Fruit fly (Drosophila melanogaster) whole organism, wandering third instar larva: ENCODE results near the gene Acat2.
A peak's percentile ranks its signal among the peaks of the same experiment; 100 is the strongest.

Experiments
- Abd-B ChIP-seq: fragments of >200 bp; optimal IDR thresholded peaks from 2 replicates; lab custom pipeline; 2017; ENCODE audit warnings: missing biosample characterization, missing genetic modification characterization
- CG32264 ChIP-seq: fragments of 200-800 bp; sonication (Bioruptor generic); optimal IDR thresholded peaks from 2 replicates; lab custom pipeline; 2016; ENCODE audit warnings: missing biosample characterization, missing genetic modification characterization
- CG9705 ChIP-seq: fragments of 200-800 bp; sonication (Bioruptor generic); optimal IDR thresholded peaks from 2 replicates; lab custom pipeline; 2018; ENCODE audit warnings: missing biosample characterization, mild to moderate bottlenecking, missing genetic modification characterization
- CrebA ChIP-seq: fragments of 200-800 bp; sonication (Bioruptor generic); optimal IDR thresholded peaks from 2 replicates; lab custom pipeline; 2016; ENCODE audit warnings: missing biosample characterization, mild to moderate bottlenecking, missing genetic modification characterization, borderline replicate concordance
- Dfd ChIP-seq: fragments of >200 bp; optimal IDR thresholded peaks from 2 replicates; lab custom pipeline; 2017; ENCODE audit warnings: missing biosample characterization, missing genetic modification characterization
- Dif ChIP-seq: fragments of 200-275, 200-300 bp; sonication (Bioruptor generic); optimal IDR thresholded peaks from 2 replicates; lab custom pipeline; 2018; ENCODE audit warnings: missing biosample characterization, missing genetic modification characterization; ENCODE audit not compliant: partially characterized antibody
- GATAd ChIP-seq: sonication (Bioruptor generic); optimal IDR thresholded peaks from 2 replicates; lab custom pipeline; 2016; ENCODE audit warnings: missing biosample characterization, missing genetic modification characterization
- HLH106 ChIP-seq: fragments of 200-800 bp; optimal IDR thresholded peaks from 3 replicates; lab custom pipeline; 2019; ENCODE audit warnings: missing biosample characterization, mild to moderate bottlenecking, missing genetic modification characterization, moderate library complexity
- Hnf4 ChIP-seq: fragments of 200-800 bp; sonication (Bioruptor generic); optimal IDR thresholded peaks from 2 replicates; lab custom pipeline; 2016; ENCODE audit warnings: missing biosample characterization, mild to moderate bottlenecking, missing genetic modification characterization
- Hr78 ChIP-seq: fragments of >200 bp; optimal IDR thresholded peaks from 2 replicates; lab custom pipeline; 2017; ENCODE audit warnings: missing biosample characterization, missing genetic modification characterization
- Jra ChIP-seq: sonication (Bioruptor generic); optimal IDR thresholded peaks from 2 replicates; lab custom pipeline; 2016; ENCODE audit warnings: missing biosample characterization, missing genetic modification characterization
- Mio ChIP-seq: sonication (Bioruptor generic); optimal IDR thresholded peaks from 2 replicates; lab custom pipeline; 2016; ENCODE audit warnings: missing biosample characterization, missing genetic modification characterization
- Myc ChIP-seq: fragments of >200 bp; optimal IDR thresholded peaks from 2 replicates; lab custom pipeline; 2017
- N ChIP-seq: fragments of >200 bp; optimal IDR thresholded peaks from 2 replicates; lab custom pipeline; 2018; ENCODE audit warnings: missing biosample characterization, missing external identifiers, missing genetic modification characterization
- OdsH ChIP-seq: fragments of 200-800 bp; sonication (Bioruptor generic); optimal IDR thresholded peaks from 2 replicates; lab custom pipeline; 2016; ENCODE audit warnings: missing biosample characterization, mild to moderate bottlenecking, missing genetic modification characterization
- Rel ChIP-seq, 2 experiments: fragments of 200-800 bp; sonication (Bioruptor generic) in 1 of 2; optimal IDR thresholded peaks; 2 replicates in 1 of 2; 3 replicates in 1 of 2; lab custom pipeline; 2016 to 2019; ENCODE audit warnings: mild to moderate bottlenecking in 2 of 2, missing biosample characterization in 2 of 2, missing genetic modification characterization in 2 of 2, moderate library complexity in 1 of 2
- Sp1 ChIP-seq: fragments of 200-800 bp; sonication (Bioruptor generic); optimal IDR thresholded peaks from 3 replicates; lab custom pipeline; 2019; ENCODE audit warnings: missing biosample characterization, mild to moderate bottlenecking, missing genetic modification characterization, moderate library complexity
- Vsx2 ChIP-seq: fragments of 200-300, 225-300 bp; sonication (Bioruptor generic); optimal IDR thresholded peaks from 2 replicates; lab custom pipeline; 2018; ENCODE audit warnings: missing biosample characterization, missing genetic modification characterization; ENCODE audit not compliant: partially characterized antibody
- brk ChIP-seq: fragments of 200-800 bp; sonication (Bioruptor generic); optimal IDR thresholded peaks from 2 replicates; lab custom pipeline; 2016; ENCODE audit warnings: missing biosample characterization, mild to moderate bottlenecking, missing genetic modification characterization
- dl ChIP-seq, 2 experiments: fragments of 175-275, 200-275 bp in 1 of 2; fragments of 200-275 bp in 1 of 2; sonication (Bioruptor generic); optimal IDR thresholded peaks; lab custom pipeline; 2018; ENCODE audit warnings: mild to moderate bottlenecking in 2 of 2, missing biosample characterization in 2 of 2, missing genetic modification characterization in 2 of 2, moderate library complexity in 2 of 2; ENCODE audit not compliant: partially characterized antibody in 2 of 2, insufficient read depth in 1 of 2
- dsf ChIP-seq: sonication (Bioruptor generic); optimal IDR thresholded peaks from 2 replicates; lab custom pipeline; 2016; ENCODE audit warnings: missing biosample characterization, missing genetic modification characterization, borderline replicate concordance
- ey ChIP-seq: fragments of 200-800 bp; sonication (Bioruptor generic); optimal IDR thresholded peaks from 2 replicates; lab custom pipeline; 2016; ENCODE audit warnings: missing biosample characterization, missing genetic modification characterization
- foxo ChIP-seq, 2 experiments: fragments of 200-800 bp; sonication (Bioruptor generic); optimal IDR thresholded peaks; 2 replicates in 1 of 2; 3 replicates in 1 of 2; lab custom pipeline; 2016 to 2017; ENCODE audit warnings: missing biosample characterization in 2 of 2, missing genetic modification characterization in 2 of 2
- fru ChIP-seq: fragments of 200-800 bp; sonication (Bioruptor generic); optimal IDR thresholded peaks from 3 replicates; lab custom pipeline; 2016; ENCODE audit warnings: missing biosample characterization, mild to moderate bottlenecking, missing genetic modification characterization
- h ChIP-seq: fragments of 200-800 bp; sonication (Bioruptor generic); optimal IDR thresholded peaks from 3 replicates; lab custom pipeline; 2016; ENCODE audit warnings: missing biosample characterization, mild to moderate bottlenecking, missing genetic modification characterization
- jim ChIP-seq: fragments of 175-275, 200-325 bp; sonication (Bioruptor generic); optimal IDR thresholded peaks from 2 replicates; lab custom pipeline; 2016; ENCODE audit warnings: missing biosample characterization, mild to moderate bottlenecking, missing genetic modification characterization
- lola ChIP-seq: fragments of >200 bp; optimal IDR thresholded peaks from 2 replicates; lab custom pipeline; 2017; ENCODE audit warnings: missing biosample characterization, missing genetic modification characterization
- pan ChIP-seq: fragments of >200 bp; optimal IDR thresholded peaks from 2 replicates; lab custom pipeline; 2017
- psq ChIP-seq: fragments of 200-800 bp; sonication (Bioruptor generic); optimal IDR thresholded peaks from 3 replicates; lab custom pipeline; 2017; ENCODE audit warnings: missing biosample characterization, mild to moderate bottlenecking, missing genetic modification characterization, moderate library complexity
- rgr ChIP-seq: fragments of 200-800 bp; sonication (Bioruptor generic); optimal IDR thresholded peaks from 3 replicates; lab custom pipeline; 2016; ENCODE audit warnings: missing biosample characterization, mild to moderate bottlenecking, missing genetic modification characterization
- sage ChIP-seq: fragments of 200-800 bp; sonication (Bioruptor generic); optimal IDR thresholded peaks from 2 replicates; lab custom pipeline; 2016; ENCODE audit warnings: missing biosample characterization, mild to moderate bottlenecking, missing genetic modification characterization
- sv ChIP-seq: fragments of 200-800 bp; sonication (Bioruptor generic); optimal IDR thresholded peaks from 3 replicates; lab custom pipeline; 2016; ENCODE audit warnings: missing biosample characterization, missing genetic modification characterization
- tai ChIP-seq: sonication (Bioruptor generic); optimal IDR thresholded peaks from 2 replicates; lab custom pipeline; 2016; ENCODE audit warnings: missing biosample characterization, missing genetic modification characterization
- usp ChIP-seq: fragments of >200 bp; optimal IDR thresholded peaks from 2 replicates; lab custom pipeline; 2017; ENCODE audit warnings: missing biosample characterization, missing genetic modification characterization
- woc ChIP-seq: sonication (Bioruptor generic); optimal IDR thresholded peaks from 2 replicates; lab custom pipeline; 2016; ENCODE audit warnings: missing biosample characterization, mild to moderate bottlenecking, missing genetic modification characterization

Acat2 gene

dm6 chr3L:1335989-1336961 is 33.5 kb downstream of the Acat2 start (continued):
- TF ChIP-seq Jra = peak; percentile 27
- TF ChIP-seq ey (GFP tag; lab: Kevin White, UChicago) = peak; percentile 62
- TF ChIP-seq h (GFP tag; lab: Kevin White, UChicago) = peak; percentile 86
- no peak for TF ChIP-seq Hr78 (GFP tag; lab: Kevin White, UChicago)
- peak; percentile 26 for TF ChIP-seq HLH106 (tag; lab: Kevin White, UChicago)
- no peak for TF ChIP-seq CG32264 (GFP tag; lab: Kevin White, UChicago)
- peak in 1 of 2 experiments; percentile 20 for TF ChIP-seq dl (GFP tag; optimal IDR thresholded peaks at IDR 0.05; lab: Kevin White, UChicago; ENCODE audit: insufficient read depth in 1 of 2, partially characterized antibody in 2 of 2)
- TF ChIP-seq sage (GFP tag; lab: Kevin White, UChicago) = no peak
- TF ChIP-seq, all 38 proteins: peak for 16

dm6 chr3L:1342133-1342580 is 39.4 kb downstream of the Acat2 start, which contains the start of gene indra:
Gene indra (minus strand): TSS chr3L:1342403.
- TF ChIP-seq foxo (GFP tag; optimal IDR thresholded peaks at IDR 0.05; lab: Kevin White, UChicago) (peak in 1 of 2 experiments; percentile 67), Vsx2 (no peak), fru (GFP tag; lab: Kevin White, UChicago) (peak; percentile 69), pan (lab: Kevin White, UChicago) (no peak), sv (GFP tag; lab: Kevin White, UChicago) (peak; percentile 68), h (GFP tag; lab: Kevin White, UChicago) (peak; percentile 72), Rel (GFP tag; optimal IDR thresholded peaks at IDR 0.05; lab: Kevin White, UChicago) (no peak), Rel (tag; optimal IDR thresholded peaks at IDR 0.05; lab: Kevin White, UChicago) (peak; percentile 46), woc (GFP tag; lab: Kevin White, UChicago) (peak; percentile 57), Mio (GFP tag; lab: Kevin White, UChicago) (peak; percentile 10), ey (GFP tag; lab: Kevin White, UChicago) (peak; percentile 79), Myc (lab: Kevin White, UChicago) (peak; percentile 61), Jra (peak; percentile 53), psq (GFP tag; lab: Kevin White, UChicago) (peak; percentile 31), CG9705 (peak; percentile 35), rgr (GFP tag; lab: Kevin White, UChicago) (peak; percentile 63), Dfd (GFP tag; lab: Kevin White, UChicago) (no peak), HLH106 (tag; lab: Kevin White, UChicago) (peak; percentile 69), CrebA (no peak), lola (no peak), Sp1 (GFP tag; lab: Kevin White, UChicago) (peak; percentile 53), Abd-B (GFP tag; lab: Kevin White, UChicago) (no peak)

- peak; percentile 48 for TF ChIP-seq Vsx2
- TF ChIP-seq dsf (GFP tag; lab: Kevin White, UChicago) = no peak
These were observed 44.3 kb downstream of the Acat2 start for dm6 chr3L:1346956-1347587.

- no peak for TF ChIP-seq Rel (GFP tag; optimal IDR thresholded peaks at IDR 0.05; lab: Kevin White, UChicago)
- no peak for TF ChIP-seq Rel (tag; optimal IDR thresholded peaks at IDR 0.05; lab: Kevin White, UChicago)
- peak; percentile 49 for TF ChIP-seq h (GFP tag; lab: Kevin White, UChicago)
- TF ChIP-seq dsf (GFP tag; lab: Kevin White, UChicago) = no peak
- no peak for TF ChIP-seq CG32264 (GFP tag; lab: Kevin White, UChicago)
- TF ChIP-seq dl (GFP tag; optimal IDR thresholded peaks at IDR 0.05; lab: Kevin White, UChicago; ENCODE audit: insufficient read depth in 1 of 2, partially characterized antibody in 2 of 2) = no peak
- TF ChIP-seq Dfd (GFP tag; lab: Kevin White, UChicago) = no peak
- no peak for TF ChIP-seq Hr78 (GFP tag; lab: Kevin White, UChicago)
- TF ChIP-seq Myc (lab: Kevin White, UChicago) = no peak
- TF ChIP-seq Abd-B (GFP tag; lab: Kevin White, UChicago) = no peak
- TF ChIP-seq Jra = no peak
- TF ChIP-seq woc (GFP tag; lab: Kevin White, UChicago) = no peak
- TF ChIP-seq jim (GFP tag; lab: Kevin White, UChicago) = no peak
- no peak for TF ChIP-seq sage (GFP tag; lab: Kevin White, UChicago)
- TF ChIP-seq brk (GFP tag; lab: Kevin White, UChicago) = no peak
- no peak for TF ChIP-seq N
- no peak for TF ChIP-seq pan (lab: Kevin White, UChicago)
- peak; percentile 66 for TF ChIP-seq ey (GFP tag; lab: Kevin White, UChicago)
- no peak for TF ChIP-seq lola
- no peak for TF ChIP-seq Dif (GFP tag; lab: Kevin White, UChicago)
- no peak for TF ChIP-seq Hnf4
- no peak for TF ChIP-seq usp
- TF ChIP-seq CrebA = no peak
- no peak for TF ChIP-seq tai (GFP tag; lab: Kevin White, UChicago)
- TF ChIP-seq CG9705 = no peak
- TF ChIP-seq Vsx2 = no peak
- TF ChIP-seq fru (GFP tag; lab: Kevin White, UChicago) = peak; percentile 58
- TF ChIP-seq OdsH (GFP tag; lab: Kevin White, UChicago) = peak; percentile 21
- TF ChIP-seq rgr (GFP tag; lab: Kevin White, UChicago) = peak; percentile 38
- peak; percentile 9 for TF ChIP-seq psq (GFP tag; lab: Kevin White, UChicago)
- no peak for TF ChIP-seq GATAd (GFP tag; lab: Kevin White, UChicago)
- TF ChIP-seq Sp1 (GFP tag; lab: Kevin White, UChicago) = peak; percentile 29
- TF ChIP-seq foxo (GFP tag; optimal IDR thresholded peaks at IDR 0.05; lab: Kevin White, UChicago) = peak in 1 of 2 experiments; percentile 62
- TF ChIP-seq sv (GFP tag; lab: Kevin White, UChicago) = no peak
These were observed 45.5 kb downstream of the Acat2 start for dm6 chr3L:1348248-1348647.
